Fruit fly (Drosophila melanogaster) whole organism: ENCODE data around the gene CG18170.

ENCODE experiments used
- Dll ChIP-seq: fragments of >200 bp; optimal IDR thresholded peaks from 2 replicates; lab custom pipeline; 2017
- psq ChIP-seq: fragments of >200 bp; optimal IDR thresholded peaks from 2 replicates; lab custom pipeline; 2017

DNA sequence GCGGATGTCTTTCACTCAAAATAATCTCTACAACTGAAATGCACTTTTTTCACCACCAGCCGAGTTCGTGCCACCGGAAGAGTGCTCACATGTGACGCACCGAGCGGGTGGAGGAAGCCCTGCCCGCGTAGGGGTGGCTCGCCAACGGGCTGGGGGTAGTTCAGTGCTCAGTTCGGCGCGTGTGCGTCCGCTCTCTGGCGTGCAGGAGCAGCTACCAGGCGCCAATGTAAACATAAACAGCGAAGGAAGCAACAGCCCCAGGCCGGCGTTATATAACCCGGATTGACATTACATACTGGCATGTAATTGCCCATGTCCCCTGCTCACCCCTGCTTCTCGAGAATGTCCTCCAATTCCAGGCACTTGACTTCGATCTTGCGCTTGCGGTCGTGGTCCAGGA lies 61.5 kb downstream of the CG18170 start:
- no peak for TF ChIP-seq psq
- TF ChIP-seq Dll, result no peak
